Worm (Caenorhabditis elegans) whole organism, young adult: ENCODE data around the gene Y75B8A.7.

ENCODE experiments used
- F52B5.7 ChIP-seq: sonication (generic microtip); optimal IDR thresholded peaks from 2 replicates; lab custom pipeline; 2016; ENCODE audit warnings: mild to moderate bottlenecking, missing genetic modification characterization, missing compliant biosample characterization
- F55B11.4 ChIP-seq: sonication (generic microtip); optimal IDR thresholded peaks from 2 replicates; lab custom pipeline; 2016; ENCODE audit warnings: missing compliant biosample characterization, missing genetic modification characterization, borderline replicate concordance; ENCODE audit not compliant: insufficient read depth
- K12H6.12 ChIP-seq: fragments of 200-800 bp; sonication (Bioruptor generic); optimal IDR thresholded peaks from 2 replicates; lab custom pipeline; 2018; ENCODE audit warnings: mild to moderate bottlenecking, missing genetic modification characterization, missing compliant biosample characterization
- Y67H2A.10 ChIP-seq: fragments of 200-800 bp; sonication (Bioruptor generic); conservative IDR thresholded peaks from 2 replicates; pipeline ENCODE4 v1.3.6; 2022; ENCODE audit warnings: missing genetic modification reagents, missing genetic modification characterization, missing compliant biosample characterization
- cebp-1 ChIP-seq, 2 experiments: fragments of 200-800 bp in 1 of 2; sonication (Bioruptor generic) in 1 of 2; sonication (generic microtip) in 1 of 2; IDR thresholded peaks in 1 of 2; optimal IDR thresholded peaks in 1 of 2; 2 replicates each; pipeline versions ENCODE4 v1.3.6 to Lab custom; 2017 to 2022; ENCODE audit warnings: missing compliant biosample characterization in 2 of 2, missing genetic modification characterization in 2 of 2, mild to moderate bottlenecking in 1 of 2, missing genetic modification reagents in 1 of 2, moderate library complexity in 1 of 2
- lag-1 ChIP-seq: fragments of 200-800 bp; sonication (Bioruptor generic); IDR thresholded peaks from 2 replicates; pipeline ENCODE4 v1.3.6; 2022; ENCODE audit warnings: missing genetic modification reagents, missing genetic modification characterization, missing compliant biosample characterization
- nhr-179 ChIP-seq: sonication (generic microtip); optimal IDR thresholded peaks from 2 replicates; lab custom pipeline; 2016; ENCODE audit warnings: mild to moderate bottlenecking, missing genetic modification characterization, missing compliant biosample characterization
- rcor-1 ChIP-seq: fragments of 200-800 bp; sonication (Bioruptor generic); IDR thresholded peaks from 2 replicates; pipeline ENCODE4 v1.3.6; 2022; ENCODE audit warnings: missing genetic modification reagents, missing genetic modification characterization, missing compliant biosample characterization
- sea-2 ChIP-seq: fragments of 200-800 bp; sonication (Bioruptor generic); IDR thresholded peaks from 2 replicates; pipeline ENCODE4 v1.3.6; 2022; ENCODE audit warnings: missing genetic modification characterization, missing compliant biosample characterization
- tbx-9 ChIP-seq: sonication (generic microtip); optimal IDR thresholded peaks from 2 replicates; lab custom pipeline; 2016; ENCODE audit warnings: borderline replicate concordance, missing genetic modification characterization, inconsistent platforms, missing compliant biosample characterization

DNA sequence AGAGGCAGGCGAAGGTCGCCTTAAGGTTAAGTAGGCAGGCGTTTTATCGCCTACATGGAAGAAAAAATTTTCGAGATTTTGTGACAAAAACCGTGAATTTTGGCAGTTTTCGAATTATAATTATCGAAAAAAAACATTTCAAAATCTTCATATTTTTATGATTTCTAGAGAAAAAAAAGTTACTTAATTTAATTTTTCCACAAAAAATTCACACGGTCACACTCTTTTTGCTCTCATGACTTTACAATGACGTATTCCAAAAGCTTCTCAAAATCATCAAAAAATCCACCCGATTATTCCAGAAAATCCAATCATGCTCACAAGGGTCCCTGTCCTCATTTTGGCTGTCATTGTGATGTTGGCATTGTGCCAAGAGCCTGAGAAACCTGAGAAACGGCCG is 33.4 kb downstream of the Y75B8A.7 start, which contains the start of gene lury-1:
- TF ChIP-seq nhr-179, result no peak
- TF ChIP-seq tbx-9 (tag; lab: Kevin White, UChicago), result no peak
- no peak for TF ChIP-seq F52B5.7
- no peak for TF ChIP-seq cebp-1 (GFP tag; IDR thresholded peaks at IDR 0.05; lab: Robert Waterston, UW)
- TF ChIP-seq cebp-1 (tag; optimal IDR thresholded peaks at IDR 0.05; lab: Kevin White, UChicago), result no peak
- no peak for TF ChIP-seq F55B11.4 (tag; lab: Kevin White, UChicago)
- TF ChIP-seq rcor-1 (GFP tag; lab: Robert Waterston, UW), result no peak
- TF ChIP-seq lag-1 (GFP tag; lab: Robert Waterston, UW), result no peak
- no peak for TF ChIP-seq Y67H2A.10
- TF ChIP-seq K12H6.12 (tag; lab: Kevin White, UChicago), result no peak
- TF ChIP-seq sea-2 (GFP tag; lab: Robert Waterston, UW), result no peak
